Worm (Caenorhabditis elegans) whole organism, L4 larva: Measurements from ENCODE around the gene M03C11.3.

ENCODE experiments used
- ZK546.5 ChIP-seq, 2 experiments: sonication (generic microtip); optimal IDR thresholded peaks; 2 replicates each; lab custom pipeline; 2017; ENCODE audit warnings: missing biosample characterization in 2 of 2, missing genetic modification characterization in 2 of 2
- skn-1 ChIP-seq: fragments of 150-350 bp; optimal IDR thresholded peaks from 2 replicates; lab custom pipeline; 2014; ENCODE audit warnings: missing biosample characterization, missing genetic modification characterization

- TF ChIP-seq ZK546.5 (tag; optimal IDR thresholded peaks at IDR 0.05; lab: Kevin White, UChicago), result no peak
- TF ChIP-seq skn-1, result no peak
Measured at ce11 chrIII:10386476-10386875, 18.4 kb upstream of the M03C11.3 start, which contains the start of gene C38H2.3.
